Worm (Caenorhabditis elegans) whole organism, L3 larva: ENCODE measurements around the gene puf-8.

ENCODE experiments used
- aly-2 ChIP-seq: fragments of 150-350 bp; optimal IDR thresholded peaks from 2 replicates; lab custom pipeline; 2014; ENCODE audit warnings: missing biosample characterization, missing genetic modification characterization
- mml-1 ChIP-seq: fragments of 150-350 bp; sonication (generic microtip); optimal IDR thresholded peaks from 3 replicates; lab custom pipeline; 2014; ENCODE audit warnings: missing biosample characterization, missing genetic modification characterization
- nhr-76 ChIP-seq: fragments of 150-350 bp; sonication (generic microtip); optimal IDR thresholded peaks from 5 replicates; lab custom pipeline; 2014; ENCODE audit warnings: missing biosample characterization, missing genetic modification characterization
- skn-1 ChIP-seq: fragments of 150-350 bp; optimal IDR thresholded peaks from 2 replicates; lab custom pipeline; 2014; ENCODE audit warnings: missing biosample characterization, missing genetic modification characterization
- snpc-4 ChIP-seq: fragments of 150-350 bp; optimal IDR thresholded peaks from 2 replicates; lab custom pipeline; 2014; ENCODE audit warnings: missing biosample characterization, missing genetic modification characterization
- unc-62 ChIP-seq: fragments of 150-350 bp; sonication (generic microtip); optimal IDR thresholded peaks from 4 replicates; lab custom pipeline; 2014; ENCODE audit warnings: missing biosample characterization, missing genetic modification reagents, missing genetic modification characterization
- ztf-4 ChIP-seq: fragments of 150-350 bp; optimal IDR thresholded peaks from 2 replicates; lab custom pipeline; 2014; ENCODE audit warnings: missing biosample characterization, missing genetic modification characterization

- TF ChIP-seq mml-1 (tag; lab: Kevin White, UChicago) (no peak), skn-1 (no peak), ztf-4 (tag; lab: Kevin White, UChicago) (no peak), snpc-4 (tag; lab: Kevin White, UChicago) (peak; percentile 21), unc-62 (GFP tag; lab: Kevin White, UChicago) (peak; percentile 79), nhr-76 (no peak), aly-2 (no peak)
Observed at ce11 chrII:7323317-7323716, 25.3 kb upstream of the puf-8 start.
